Worm (Caenorhabditis elegans) whole organism, late embryonic: ENCODE measurements around the gene K08E7.8.
A peak's percentile ranks its signal among the peaks of the same experiment; 100 is the strongest.

ENCODE experiments used
- C38D4.7 ChIP-seq: fragments of 200-800 bp; sonication (Bioruptor generic); optimal IDR thresholded peaks from 2 replicates; lab custom pipeline; 2018; ENCODE audit warnings: mild to moderate bottlenecking, missing genetic modification characterization, moderate library complexity, missing compliant biosample characterization
- F13H6.1 ChIP-seq: sonication (generic microtip); optimal IDR thresholded peaks from 2 replicates; lab custom pipeline; 2016; ENCODE audit warnings: missing genetic modification characterization, missing compliant biosample characterization
- K02D7.2 ChIP-seq: sonication (generic microtip); optimal IDR thresholded peaks from 2 replicates; lab custom pipeline; 2017; ENCODE audit warnings: mild to moderate bottlenecking, missing genetic modification characterization, missing compliant biosample characterization
- K09A11.1 ChIP-seq: sonication (generic microtip); optimal IDR thresholded peaks from 2 replicates; lab custom pipeline; 2017; ENCODE audit warnings: antibody characterized with exemption, mild to moderate bottlenecking, missing genetic modification characterization, missing compliant biosample characterization; ENCODE audit not compliant: insufficient read depth
- T23F11.4 ChIP-seq: fragments of 200-800 bp; sonication (Bioruptor generic); optimal IDR thresholded peaks from 2 replicates; lab custom pipeline; 2018; ENCODE audit warnings: mild to moderate bottlenecking, missing genetic modification characterization, missing compliant biosample characterization
- ama-1 ChIP-seq: fragments of 150-350 bp; optimal IDR thresholded peaks from 2 replicates; lab custom pipeline; 2014
- ceh-14 ChIP-seq: sonication (generic microtip); optimal IDR thresholded peaks from 2 replicates; lab custom pipeline; 2016; ENCODE audit warnings: missing genotype, missing genetic modification characterization, missing compliant biosample characterization
- ceh-30 ChIP-seq: fragments of 150-350 bp; optimal IDR thresholded peaks from 2 replicates; lab custom pipeline; 2014; ENCODE audit warnings: missing biosample characterization, missing genetic modification characterization
- ceh-31 ChIP-seq: sonication (generic microtip); optimal IDR thresholded peaks from 2 replicates; lab custom pipeline; 2016; ENCODE audit warnings: missing genetic modification characterization, missing compliant biosample characterization
- ceh-45 ChIP-seq: fragments of 200-800 bp; sonication (Bioruptor generic); IDR thresholded peaks from 2 replicates; pipeline ENCODE4 v1.3.6; 2022; ENCODE audit warnings: missing genetic modification reagents, missing genetic modification characterization, missing compliant biosample characterization
- ceh-48 ChIP-seq: sonication (generic microtip); optimal IDR thresholded peaks from 2 replicates; lab custom pipeline; 2016; ENCODE audit warnings: missing genetic modification characterization, inconsistent platforms, missing compliant biosample characterization
- ceh-6 ChIP-seq: fragments of 200-800 bp; sonication (Bioruptor generic); optimal IDR thresholded peaks from 2 replicates; lab custom pipeline; 2018; ENCODE audit warnings: mild to moderate bottlenecking, missing genetic modification characterization, missing compliant biosample characterization
- dve-1 ChIP-seq: sonication (generic microtip); optimal IDR thresholded peaks from 2 replicates; lab custom pipeline; 2017; ENCODE audit warnings: antibody characterized with exemption, mild to moderate bottlenecking, missing genetic modification characterization, missing compliant biosample characterization
- elt-4 ChIP-seq: sonication (generic microtip); optimal IDR thresholded peaks from 2 replicates; lab custom pipeline; 2016; ENCODE audit warnings: missing genetic modification characterization, missing compliant biosample characterization
- eyg-1 ChIP-seq: sonication (generic microtip); optimal IDR thresholded peaks from 2 replicates; lab custom pipeline; 2016; ENCODE audit warnings: missing genotype, missing genetic modification characterization, missing compliant biosample characterization
- fax-1 ChIP-seq: sonication (generic microtip); optimal IDR thresholded peaks from 2 replicates; lab custom pipeline; 2016; ENCODE audit warnings: missing genotype, missing genetic modification characterization, missing compliant biosample characterization
- fkh-10 ChIP-seq: fragments of 150-350 bp; optimal IDR thresholded peaks from 2 replicates; lab custom pipeline; 2014; ENCODE audit warnings: missing biosample characterization, missing genetic modification reagents, missing genetic modification characterization
- lin-11 ChIP-seq: fragments of 200-800 bp; sonication (Bioruptor generic); optimal IDR thresholded peaks from 2 replicates; lab custom pipeline; 2018; ENCODE audit warnings: mild to moderate bottlenecking, missing genetic modification characterization, missing compliant biosample characterization
- mec-3 ChIP-seq: sonication (generic microtip); optimal IDR thresholded peaks from 2 replicates; lab custom pipeline; 2016; ENCODE audit warnings: borderline replicate concordance, missing genetic modification characterization, missing compliant biosample characterization
- nfya-1 ChIP-seq: sonication (generic microtip); optimal IDR thresholded peaks from 2 replicates; lab custom pipeline; 2017; ENCODE audit warnings: missing genetic modification characterization, mild to moderate bottlenecking, missing compliant biosample characterization, antibody characterized with exemption, moderate library complexity
- nhr-232 ChIP-seq: sonication (generic microtip); optimal IDR thresholded peaks from 2 replicates; lab custom pipeline; 2016; ENCODE audit warnings: missing genetic modification characterization, missing compliant biosample characterization
- npax-4 ChIP-seq: sonication (generic microtip); optimal IDR thresholded peaks from 2 replicates; lab custom pipeline; 2016; ENCODE audit warnings: missing genetic modification characterization, missing compliant biosample characterization
- pat-9 ChIP-seq: fragments of 200-800 bp; sonication (Bioruptor generic); optimal IDR thresholded peaks from 2 replicates; lab custom pipeline; 2018; ENCODE audit warnings: mild to moderate bottlenecking, missing genetic modification characterization, moderate library complexity, missing compliant biosample characterization
- pha-2 ChIP-seq: sonication (generic microtip); optimal IDR thresholded peaks from 2 replicates; lab custom pipeline; 2017; ENCODE audit warnings: mild to moderate bottlenecking, missing genetic modification characterization, missing compliant biosample characterization
- pha-4 ChIP-seq: fragments of 150-350 bp; optimal IDR thresholded peaks from 2 replicates; lab custom pipeline; 2018; ENCODE audit warnings: missing biosample characterization, missing genetic modification reagents, missing genetic modification characterization
- pros-1 ChIP-seq: fragments of 150-350 bp; optimal IDR thresholded peaks from 2 replicates; lab custom pipeline; 2014; ENCODE audit warnings: missing biosample characterization, missing genetic modification reagents, missing genetic modification characterization
- ref-2 ChIP-seq: sonication (generic microtip); optimal IDR thresholded peaks from 2 replicates; lab custom pipeline; 2016; ENCODE audit warnings: missing genetic modification characterization, missing compliant biosample characterization
- sox-4 ChIP-seq: sonication (generic microtip); optimal IDR thresholded peaks from 2 replicates; lab custom pipeline; 2017; ENCODE audit warnings: mild to moderate bottlenecking, missing genetic modification characterization, inconsistent platforms, missing compliant biosample characterization
- tbx-2 ChIP-seq: sonication (generic microtip); optimal IDR thresholded peaks from 2 replicates; lab custom pipeline; 2016; ENCODE audit warnings: missing genetic modification characterization, missing compliant biosample characterization
- tbx-7 ChIP-seq: sonication (generic microtip); optimal IDR thresholded peaks from 2 replicates; lab custom pipeline; 2016; ENCODE audit warnings: missing genotype, missing genetic modification characterization, missing compliant biosample characterization
- unc-3 ChIP-seq, 2 experiments: fragments of 200-800 bp in 1 of 2; sonication (Bioruptor generic) in 1 of 2; sonication (generic microtip) in 1 of 2; conservative IDR thresholded peaks in 1 of 2; optimal IDR thresholded peaks in 1 of 2; 2 replicates each; pipeline versions ENCODE4 v1.3.6 to Lab custom; 2016 to 2022; ENCODE audit warnings: missing compliant biosample characterization in 2 of 2, missing genetic modification characterization in 2 of 2, missing genetic modification reagents in 1 of 2
- unc-86 ChIP-seq: sonication (generic microtip); optimal IDR thresholded peaks from 2 replicates; lab custom pipeline; 2016; ENCODE audit warnings: missing genetic modification characterization, missing compliant biosample characterization
- zip-5 ChIP-seq: sonication (generic microtip); optimal IDR thresholded peaks from 2 replicates; lab custom pipeline; 2016; ENCODE audit warnings: missing genetic modification characterization, missing compliant biosample characterization

The K08E7.8 gene

ce11 chrIV:12551944-12552343 lies 33.9 kb downstream of the K08E7.8 start:
- TF ChIP-seq mec-3 (tag; lab: Kevin White, UChicago) (no peak), fax-1 (no peak), ceh-31 (tag; lab: Kevin White, UChicago) (peak; percentile 36), pros-1 (tag; lab: Kevin White, UChicago) (no peak), ceh-6 (GFP tag; lab: Kevin White, UChicago) (no peak)

DNA sequence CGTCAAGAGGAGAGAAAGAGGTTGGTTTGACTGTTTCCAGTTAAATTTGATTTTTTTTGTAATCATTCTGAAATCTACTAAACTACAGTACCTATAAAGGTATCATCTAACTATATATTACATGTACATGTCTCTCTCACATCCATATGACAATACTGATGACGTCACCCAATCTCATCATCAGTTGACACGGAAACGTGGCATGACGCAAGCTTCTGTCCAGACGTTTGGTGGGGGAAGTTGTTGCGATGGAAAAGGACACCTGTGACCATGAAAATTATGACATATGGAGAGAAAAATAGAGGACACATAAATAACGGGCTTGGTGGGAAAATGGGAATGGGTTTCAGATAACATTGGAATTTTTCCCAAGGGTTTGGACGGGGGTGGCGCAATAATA lies 36.9 kb downstream of the K08E7.8 start:
- TF ChIP-seq ref-2 (tag; lab: Kevin White, UChicago) (no peak), ceh-45 (GFP tag; lab: Robert Waterston, UW) (no peak), tbx-2 (tag; lab: Kevin White, UChicago) (peak; percentile 7)

- no peak for TF ChIP-seq K02D7.2 (tag; lab: Kevin White, UChicago)
- TF ChIP-seq fkh-10 (GFP tag; lab: Kevin White, UChicago): no peak
- TF ChIP-seq mec-3 (tag; lab: Kevin White, UChicago): no peak
- no peak for TF ChIP-seq F13H6.1 (tag; lab: Kevin White, UChicago)
- no peak for TF ChIP-seq unc-3 (GFP tag; conservative IDR thresholded peaks at IDR 0.05; lab: Robert Waterston, UW)
- no peak for TF ChIP-seq unc-3 (tag; optimal IDR thresholded peaks at IDR 0.05; lab: Kevin White, UChicago)
- no peak for TF ChIP-seq ceh-14 (tag; lab: Kevin White, UChicago)
- TF ChIP-seq unc-86 (tag; lab: Kevin White, UChicago): no peak
- no peak for TF ChIP-seq eyg-1 (tag; lab: Kevin White, UChicago)
- TF ChIP-seq C38D4.7 (GFP tag; lab: Kevin White, UChicago): no peak
- TF ChIP-seq pha-2 (tag; lab: Kevin White, UChicago): no peak
- no peak for TF ChIP-seq nhr-232
- no peak for TF ChIP-seq nfya-1 (tag; lab: Kevin White, UChicago)
Observed at ce11 chrIV:12547824-12548223, 38.0 kb downstream of the K08E7.8 start, which contains the start of gene ipmk-1. Gene ipmk-1, plus strand, starts transcription at chrIV:12548124.

DNA sequence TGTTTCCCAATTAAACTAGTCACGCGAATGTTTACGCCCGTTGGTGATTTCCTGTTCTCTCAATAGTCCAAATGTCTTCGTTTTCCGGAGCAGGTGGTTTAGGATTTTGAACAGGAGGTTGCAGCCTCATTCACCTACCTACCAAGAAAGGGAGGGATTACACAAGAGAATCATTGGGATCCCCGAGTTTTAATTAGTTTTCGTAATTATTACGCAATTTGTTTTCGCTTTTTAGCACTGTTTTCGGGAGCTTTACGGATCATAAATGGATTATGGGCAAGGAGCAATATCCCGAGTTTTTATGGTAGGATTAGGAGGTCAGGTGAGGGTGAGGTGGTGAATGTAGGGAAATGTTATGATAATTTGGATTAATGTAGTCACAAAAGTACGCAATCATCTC lies 40.0 kb downstream of the K08E7.8 start:
- TF ChIP-seq zip-5 (tag; lab: Kevin White, UChicago): no peak
- no peak for TF ChIP-seq dve-1 (tag; lab: Kevin White, UChicago)

ce11 chrIV:12545393-12545792 lies 40.5 kb downstream of the K08E7.8 start:
- TF ChIP-seq K09A11.1: no peak
- TF ChIP-seq ceh-48 (tag; lab: Kevin White, UChicago): no peak
- TF ChIP-seq ama-1 (lab: Kevin White, UChicago): no peak
- no peak for TF ChIP-seq npax-4 (tag; lab: Kevin White, UChicago)
- no peak for TF ChIP-seq elt-4 (tag; lab: Kevin White, UChicago)
- TF ChIP-seq F13H6.1 (tag; lab: Kevin White, UChicago): no peak
- TF ChIP-seq ref-2 (tag; lab: Kevin White, UChicago): no peak
- TF ChIP-seq tbx-2 (tag; lab: Kevin White, UChicago): no peak
- no peak for TF ChIP-seq nfya-1 (tag; lab: Kevin White, UChicago)
- TF ChIP-seq lin-11 (tag; lab: Kevin White, UChicago): no peak
- TF ChIP-seq T23F11.4 (GFP tag; lab: Kevin White, UChicago): no peak
- no peak for TF ChIP-seq pat-9 (tag; lab: Kevin White, UChicago)
- TF ChIP-seq pha-2 (tag; lab: Kevin White, UChicago): no peak
- no peak for TF ChIP-seq zip-5 (tag; lab: Kevin White, UChicago)
- TF ChIP-seq ceh-6 (GFP tag; lab: Kevin White, UChicago): no peak
- no peak for TF ChIP-seq ceh-30 (tag; lab: Kevin White, UChicago)
- no peak for TF ChIP-seq pha-4 (tag; lab: Kevin White, UChicago)
- TF ChIP-seq tbx-7 (tag; lab: Kevin White, UChicago): no peak
- no peak for TF ChIP-seq sox-4 (tag; lab: Kevin White, UChicago)
- TF ChIP-seq, all 69 proteins: peak for 0
